Worm (Caenorhabditis elegans): Measurements from ENCODE around the gene skr-17.
A peak's percentile ranks its signal among the peaks of the same experiment; 100 is the strongest.

DNA sequence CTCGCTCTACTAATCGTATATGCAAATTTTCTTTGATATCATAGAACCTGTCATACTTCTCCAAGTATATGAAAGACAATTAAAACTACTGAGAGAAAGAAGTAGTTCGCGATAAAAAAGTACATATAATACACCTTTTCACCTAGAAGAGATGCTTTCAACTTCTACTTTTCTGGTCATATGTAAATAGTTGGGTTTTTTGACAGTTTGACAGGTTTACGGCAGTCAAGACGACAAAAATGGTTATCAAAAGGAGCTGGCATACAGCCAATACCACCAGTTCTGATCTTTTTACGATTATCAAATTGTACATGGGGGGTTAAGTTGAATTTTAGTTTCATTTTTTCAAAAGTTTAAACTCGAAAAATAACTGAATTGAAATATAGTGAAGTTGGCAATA lies 31.6 kb downstream of the skr-17 start:
- TF ChIP-seq pha-4 (tag; optimal IDR thresholded peaks at IDR 0.05) (peak; percentile 39), pqm-1 (tag; optimal IDR thresholded peaks at IDR 0.05) (peak; percentile 50), nhr-76 (tag; optimal IDR thresholded peaks at IDR 0.05) (no peak), nhr-237 (tag; optimal IDR thresholded peaks at IDR 0.05) (no peak), unc-62 (GFP tag; optimal IDR thresholded peaks at IDR 0.05) (no peak), elt-3 (tag; optimal IDR thresholded peaks at IDR 0.05) (no peak), lin-15B (tag; optimal IDR thresholded peaks at IDR 0.05) (no peak), nfya-1 (tag; optimal IDR thresholded peaks at IDR 0.05; ENCODE audit: insufficient read depth) (no peak)

Data from whole organism, L3 larva.